Fruit fly (Drosophila melanogaster) whole organism, embryonic: Measurements from ENCODE around the gene scpr-A.

Experiments
- CG10462 ChIP-seq: fragments of 200-800 bp; sonication (Bioruptor generic); optimal IDR thresholded peaks from 2 replicates; lab custom pipeline; 2016; ENCODE audit warnings: missing biosample characterization, missing genetic modification characterization
- CG11247 ChIP-seq: fragments of 200-800 bp; sonication (Bioruptor generic); IDR thresholded peaks from 2 replicates; pipeline ENCODE4 v1.3.6; 2022; ENCODE audit warnings: missing biosample characterization, missing genetic modification characterization
- CG11398 ChIP-seq: fragments of 200-800 bp; sonication (Bioruptor generic); optimal IDR thresholded peaks from 2 replicates; lab custom pipeline; 2016; ENCODE audit warnings: missing biosample characterization, missing genetic modification characterization
- CG11504 ChIP-seq: fragments of 200-800 bp; sonication (Bioruptor generic); optimal IDR thresholded peaks from 3 replicates; lab custom pipeline; 2019; ENCODE audit warnings: missing biosample characterization, mild to moderate bottlenecking, missing genetic modification characterization, moderate library complexity
- CG12299 ChIP-seq: fragments of 200-800 bp; sonication (Bioruptor generic); optimal IDR thresholded peaks from 2 replicates; lab custom pipeline; 2018; ENCODE audit warnings: missing biosample characterization, mild to moderate bottlenecking, missing genetic modification characterization
- CG12769 ChIP-seq: fragments of 200-800 bp; sonication (Bioruptor generic); optimal IDR thresholded peaks from 2 replicates; lab custom pipeline; 2019; ENCODE audit warnings: missing biosample characterization, mild to moderate bottlenecking, missing genetic modification characterization, moderate library complexity
- CG1603 ChIP-seq: fragments of 200-800 bp; sonication (Bioruptor generic); optimal IDR thresholded peaks from 2 replicates; lab custom pipeline; 2019; ENCODE audit warnings: missing biosample characterization, mild to moderate bottlenecking, missing genetic modification characterization, moderate library complexity
- CG16779 ChIP-seq: fragments of 200-800 bp; sonication (Bioruptor generic); IDR thresholded peaks from 2 replicates; pipeline ENCODE4 v1.3.6; 2022; ENCODE audit warnings: missing biosample characterization, missing genetic modification characterization
- CG16815 ChIP-seq: fragments of 200-800 bp; sonication (Bioruptor generic); optimal IDR thresholded peaks from 3 replicates; lab custom pipeline; 2017; ENCODE audit warnings: missing biosample characterization, mild to moderate bottlenecking, missing genetic modification characterization
- CG1792 ChIP-seq: fragments of 200-800 bp; sonication (Bioruptor generic); optimal IDR thresholded peaks from 2 replicates; lab custom pipeline; 2016; ENCODE audit warnings: missing biosample characterization, missing genetic modification characterization
- CG1832 ChIP-seq: fragments of 200-800 bp; sonication (Bioruptor generic); optimal IDR thresholded peaks from 2 replicates; lab custom pipeline; 2017; ENCODE audit warnings: missing biosample characterization, mild to moderate bottlenecking, missing genetic modification characterization, inconsistent platforms
- CG2889 ChIP-seq: fragments of 200-800 bp; sonication (Bioruptor generic); IDR thresholded peaks from 3 replicates; pipeline ENCODE4 v1.3.6; 2022; ENCODE audit warnings: missing biosample characterization, missing genetic modification characterization
- CG33557 ChIP-seq: fragments of 200-800 bp; sonication (Bioruptor generic); optimal IDR thresholded peaks from 2 replicates; lab custom pipeline; 2019; ENCODE audit warnings: missing biosample characterization, mild to moderate bottlenecking, missing genetic modification characterization, moderate library complexity
- CG43689 ChIP-seq: fragments of 200-800 bp; sonication (Bioruptor generic); IDR thresholded peaks from 2 replicates; pipeline ENCODE4 v1.3.6; 2022; ENCODE audit warnings: missing biosample characterization, missing genetic modification characterization
- CG4404 ChIP-seq: fragments of 200-800 bp; sonication (Bioruptor generic); IDR thresholded peaks from 2 replicates; pipeline ENCODE4 v1.3.6; 2022; ENCODE audit warnings: missing biosample characterization, missing genetic modification characterization
- CG4424 ChIP-seq: fragments of 200-800 bp; sonication (Bioruptor generic); optimal IDR thresholded peaks from 3 replicates; lab custom pipeline; 2016; ENCODE audit warnings: missing biosample characterization, missing genetic modification characterization
- CG6683 ChIP-seq: fragments of 200-800 bp; sonication (Bioruptor generic); optimal IDR thresholded peaks from 2 replicates; lab custom pipeline; 2017; ENCODE audit warnings: missing biosample characterization, mild to moderate bottlenecking, missing genetic modification characterization, missing genetic modification reagents
- CG6854 ChIP-seq: fragments of 200-800 bp; sonication (Bioruptor generic); optimal IDR thresholded peaks from 3 replicates; lab custom pipeline; 2017; ENCODE audit warnings: missing biosample characterization, mild to moderate bottlenecking, missing genetic modification characterization
- CG7786 ChIP-seq: fragments of 200-800 bp; sonication (Bioruptor generic); optimal IDR thresholded peaks from 2 replicates; lab custom pipeline; 2016; ENCODE audit warnings: missing biosample characterization, missing genetic modification characterization
- CG8359 ChIP-seq: fragments of 200-800 bp; sonication (Bioruptor generic); optimal IDR thresholded peaks from 2 replicates; lab custom pipeline; 2017; ENCODE audit warnings: missing biosample characterization, mild to moderate bottlenecking, missing genetic modification characterization, borderline replicate concordance
- CG9215 ChIP-seq: fragments of 200-800 bp; sonication (Bioruptor generic); IDR thresholded peaks from 2 replicates; pipeline ENCODE4 v1.3.6; 2022; ENCODE audit warnings: missing biosample characterization, missing genetic modification characterization
- Camta ChIP-seq: fragments of 200-800 bp; sonication (Bioruptor generic); optimal IDR thresholded peaks from 2 replicates; lab custom pipeline; 2016; ENCODE audit warnings: missing biosample characterization, missing genetic modification characterization
- CkIIα-i1 ChIP-seq: fragments of 200-800 bp; sonication (Bioruptor generic); IDR thresholded peaks from 2 replicates; pipeline ENCODE4 v1.3.6; 2022; ENCODE audit warnings: missing biosample characterization, missing genetic modification characterization
- Dp ChIP-seq: fragments of 200-800 bp; sonication (Bioruptor generic); optimal IDR thresholded peaks from 2 replicates; lab custom pipeline; 2018; ENCODE audit warnings: missing biosample characterization, mild to moderate bottlenecking, missing genetic modification characterization, moderate library complexity
- E2f1 ChIP-seq: fragments of 200-800 bp; sonication (Bioruptor generic); IDR thresholded peaks from 2 replicates; pipeline ENCODE4 v1.3.6; 2022; ENCODE audit warnings: missing biosample characterization, missing genetic modification characterization
- Ets97D ChIP-seq: fragments of 200-800 bp; sonication (Bioruptor generic); optimal IDR thresholded peaks from 3 replicates; lab custom pipeline; 2016; ENCODE audit warnings: missing biosample characterization, missing genetic modification characterization
- HmgD ChIP-seq: fragments of 200-800 bp; sonication (Bioruptor generic); optimal IDR thresholded peaks from 3 replicates; lab custom pipeline; 2016; ENCODE audit warnings: missing biosample characterization, missing genetic modification characterization
- Hmx ChIP-seq: fragments of 200-800 bp; sonication (Bioruptor generic); optimal IDR thresholded peaks from 2 replicates; lab custom pipeline; 2016; ENCODE audit warnings: missing biosample characterization, missing genetic modification characterization
- Hr51 ChIP-seq, 2 experiments: fragments of 200-800 bp; sonication (Bioruptor generic); optimal IDR thresholded peaks; 2 replicates in 1 of 2; 3 replicates in 1 of 2; lab custom pipeline; 2016 to 2018; ENCODE audit warnings: missing biosample characterization in 2 of 2, missing genetic modification characterization in 2 of 2, mild to moderate bottlenecking in 1 of 2, moderate library complexity in 1 of 2
- Hsf ChIP-seq: fragments of 200-800 bp; sonication (Bioruptor generic); optimal IDR thresholded peaks from 3 replicates; lab custom pipeline; 2016; ENCODE audit warnings: missing biosample characterization, missing genetic modification characterization
- Lhr ChIP-seq: fragments of 200-800 bp; sonication (Bioruptor generic); optimal IDR thresholded peaks from 3 replicates; lab custom pipeline; 2017; ENCODE audit warnings: mild to moderate bottlenecking, missing biosample characterization, missing genetic modification reagents, missing genetic modification characterization
- Lpt ChIP-seq: fragments of >200 bp; optimal IDR thresholded peaks from 2 replicates; lab custom pipeline; 2018; ENCODE audit warnings: missing biosample characterization, missing genetic modification characterization
- Sry-δ ChIP-seq: fragments of 200-800 bp; sonication (Bioruptor generic); optimal IDR thresholded peaks from 2 replicates; lab custom pipeline; 2016; ENCODE audit warnings: missing biosample characterization, missing genetic modification characterization
- bigmax ChIP-seq: fragments of 200-800 bp; sonication (Bioruptor generic); optimal IDR thresholded peaks from 2 replicates; lab custom pipeline; 2018; ENCODE audit warnings: missing biosample characterization, mild to moderate bottlenecking, missing genetic modification characterization
- cas ChIP-seq: fragments of 200-800 bp; sonication (Bioruptor generic); IDR thresholded peaks from 2 replicates; pipeline ENCODE4 v1.3.6; 2022; ENCODE audit warnings: missing biosample characterization, missing genetic modification characterization
- cato ChIP-seq: fragments of 200-800 bp; sonication (Bioruptor generic); optimal IDR thresholded peaks from 2 replicates; lab custom pipeline; 2016; ENCODE audit warnings: missing biosample characterization, missing genetic modification characterization, borderline replicate concordance
- chn ChIP-seq: fragments of 200-800 bp; sonication (Bioruptor generic); optimal IDR thresholded peaks from 2 replicates; lab custom pipeline; 2016; ENCODE audit warnings: missing biosample characterization, missing genetic modification characterization
- croc ChIP-seq: fragments of 200-800 bp; sonication (Bioruptor generic); conservative IDR thresholded peaks from 3 replicates; pipeline ENCODE4 v1.3.6; 2022; ENCODE audit warnings: missing biosample characterization, missing genetic modification characterization
- crol ChIP-seq: fragments of 200-800 bp; sonication (Bioruptor generic); IDR thresholded peaks from 2 replicates; pipeline ENCODE4 v1.3.6; 2022; ENCODE audit warnings: missing biosample characterization, missing genetic modification characterization
- disco-r ChIP-seq: fragments of 200-800 bp; sonication (Bioruptor generic); optimal IDR thresholded peaks from 2 replicates; lab custom pipeline; 2016; ENCODE audit warnings: missing biosample characterization, missing genetic modification characterization
- ems ChIP-seq: fragments of 200-800 bp; sonication (Bioruptor generic); optimal IDR thresholded peaks from 3 replicates; lab custom pipeline; 2016; ENCODE audit warnings: missing biosample characterization, missing genetic modification characterization
- hkb ChIP-seq, 2 experiments: fragments of 200-800 bp in 1 of 2; fragments of >200 bp in 1 of 2; sonication (Bioruptor generic) in 1 of 2; IDR thresholded peaks in 1 of 2; optimal IDR thresholded peaks in 1 of 2; 2 replicates each; pipeline versions ENCODE4 v1.3.6 to Lab custom; 2017 to 2022; ENCODE audit warnings: missing biosample characterization in 1 of 2, missing genetic modification characterization in 1 of 2
- jigr1 ChIP-seq: fragments of 200-800 bp; sonication (Bioruptor generic); IDR thresholded peaks from 3 replicates; pipeline ENCODE4 v1.3.6; 2022; ENCODE audit warnings: missing biosample characterization, missing genetic modification characterization
- kay ChIP-seq: fragments of 200-800 bp; sonication (Bioruptor generic); optimal IDR thresholded peaks from 2 replicates; lab custom pipeline; 2016; ENCODE audit warnings: missing biosample characterization, missing genetic modification characterization
- nau ChIP-seq: fragments of 200-800 bp; sonication (Bioruptor generic); optimal IDR thresholded peaks from 3 replicates; lab custom pipeline; 2017; ENCODE audit warnings: missing biosample characterization, mild to moderate bottlenecking, missing genetic modification characterization, missing genetic modification reagents
- p53 ChIP-seq: fragments of 200-800 bp; sonication (Bioruptor generic); optimal IDR thresholded peaks from 2 replicates; lab custom pipeline; 2016; ENCODE audit warnings: missing biosample characterization, missing genetic modification characterization
- phol ChIP-seq: fragments of 200-800 bp; sonication (Bioruptor generic); optimal IDR thresholded peaks from 3 replicates; lab custom pipeline; 2018; ENCODE audit warnings: missing biosample characterization, mild to moderate bottlenecking, missing genetic modification characterization, moderate library complexity
- run ChIP-seq: fragments of 200-800 bp; sonication (Bioruptor generic); optimal IDR thresholded peaks from 3 replicates; lab custom pipeline; 2018; ENCODE audit warnings: missing biosample characterization, mild to moderate bottlenecking, missing genetic modification characterization
- tio ChIP-seq: fragments of 200-800 bp; sonication (Bioruptor generic); optimal IDR thresholded peaks from 2 replicates; lab custom pipeline; 2017; ENCODE audit warnings: missing biosample characterization, missing genetic modification characterization, inconsistent platforms
- unpg ChIP-seq: fragments of 200-800 bp; sonication (Bioruptor generic); optimal IDR thresholded peaks from 3 replicates; lab custom pipeline; 2018; ENCODE audit warnings: missing biosample characterization, mild to moderate bottlenecking, missing genetic modification characterization, moderate library complexity

The scpr-A gene

DNA sequence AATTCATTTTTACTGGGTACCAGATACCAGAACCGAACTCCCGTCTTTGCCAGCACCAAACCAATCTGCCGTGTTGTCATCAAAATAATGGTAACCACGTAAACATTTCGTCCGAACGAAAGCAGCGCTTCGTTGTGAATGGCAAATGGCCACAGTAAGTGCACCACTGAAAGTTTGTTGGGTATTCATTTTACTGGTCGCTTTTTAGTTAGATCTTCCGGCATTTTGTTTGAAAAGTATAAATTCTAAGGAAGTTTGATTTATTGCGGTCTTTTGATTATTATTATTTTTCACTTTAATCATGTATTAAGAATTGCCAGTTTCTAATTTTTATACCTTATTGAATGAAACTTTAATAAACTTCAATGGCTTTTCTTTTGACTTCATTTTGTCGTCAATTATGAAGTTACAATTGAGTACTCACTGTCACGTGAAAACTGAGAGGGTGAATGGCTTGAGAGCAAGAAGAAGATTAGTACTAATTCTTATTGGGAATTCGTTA, 26.5 kb upstream of the scpr-A start, which contains the start of gene ZnT86D (continued):
- TF ChIP-seq chn (GFP tag; lab: Kevin White, UChicago) (no peak), tio (GFP tag; lab: Kevin White, UChicago) (no peak), Hsf (GFP tag; lab: Kevin White, UChicago) (peak; percentile 60), hkb (optimal IDR thresholded peaks at IDR 0.05; lab: Kevin White, UChicago) (no peak), hkb (GFP tag; IDR thresholded peaks at IDR 0.05; lab: Robert Waterston, UW) (0 out of 2 replicates have a peak, but pooled peaks have one; percentile 6), E2f1 (GFP tag; lab: Robert Waterston, UW) (peak; percentile 30; the same call in 1 of the 2 replicates), CG6683 (GFP tag; lab: Kevin White, UChicago) (peak; percentile 22), run (tag; lab: Kevin White, UChicago) (no peak), CG11247 (GFP tag; lab: Robert Waterston, UW) (no peak), Lpt (GFP tag; lab: Kevin White, UChicago) (no peak), Ets97D (GFP tag; lab: Kevin White, UChicago) (peak; percentile 57), bigmax (GFP tag; lab: Kevin White, UChicago) (peak; percentile 13), CG16815 (GFP tag; lab: Kevin White, UChicago) (peak; percentile 49), CG6854 (GFP tag; lab: Kevin White, UChicago) (no peak), CG9215 (GFP tag; lab: Robert Waterston, UW) (peak; percentile 73), Dp (peak; percentile 6), CG1832 (GFP tag; lab: Kevin White, UChicago) (no peak), CG33557 (GFP tag; lab: Kevin White, UChicago) (peak; percentile 55), ems (peak; percentile 51), unpg (GFP tag; lab: Kevin White, UChicago) (peak; percentile 58), CG2889 (GFP tag; lab: Robert Waterston, UW) (no peak), CG16779 (no peak), CG11398 (GFP tag; lab: Kevin White, UChicago) (peak; percentile 2), croc (GFP tag; lab: Robert Waterston, UW) (0 out of 3 replicates have a peak, but pooled peaks have one; percentile 33), CG4424 (peak; percentile 37), kay (GFP tag; lab: Kevin White, UChicago) (peak; percentile 40), CG43689 (GFP tag; lab: Robert Waterston, UW) (no peak), phol (tag; lab: Kevin White, UChicago) (peak; percentile 87), CG12299 (tag; lab: Kevin White, UChicago) (peak; percentile 36), Hr51 (GFP tag; optimal IDR thresholded peaks at IDR 0.05; lab: Kevin White, UChicago) (peak; percentile 34 to 62), CkIIα-i1 (GFP tag; lab: Robert Waterston, UW) (no peak), jigr1 (GFP tag; lab: Robert Waterston, UW) (no peak), Camta (GFP tag; lab: Kevin White, UChicago) (peak; percentile 35), CG12769 (tag; lab: Kevin White, UChicago) (peak; percentile 10), nau (no peak), CG1603 (tag; lab: Kevin White, UChicago) (peak; percentile 26), Hmx (GFP tag; lab: Kevin White, UChicago) (no peak), p53 (GFP tag; lab: Kevin White, UChicago) (no peak), cas (GFP tag; lab: Robert Waterston, UW) (no peak), CG10462 (no peak), Lhr (GFP tag; lab: Kevin White, UChicago) (no peak), CG8359 (GFP tag; lab: Kevin White, UChicago) (no peak), CG1792 (peak; percentile 45), Sry-δ (GFP tag; lab: Kevin White, UChicago) (peak; percentile 46), cato (GFP tag; lab: Kevin White, UChicago) (no peak), CG7786 (GFP tag; lab: Kevin White, UChicago) (peak; percentile 21), disco-r (GFP tag; lab: Kevin White, UChicago) (no peak), CG4404 (peak; percentile 61), crol (GFP tag; lab: Robert Waterston, UW) (peak; percentile 71), HmgD (no peak), CG11504 (tag; lab: Kevin White, UChicago) (peak; percentile 72)
